Fruit fly (Drosophila melanogaster) whole organism, wandering third instar larva: Measurements from ENCODE around the gene Ugt307A1.
A peak's percentile ranks its signal among the peaks of the same experiment; 100 is the strongest.

Experiments used
- Abd-B ChIP-seq: fragments of >200 bp; optimal IDR thresholded peaks from 2 replicates; lab custom pipeline; 2017; ENCODE audit warnings: missing biosample characterization, missing genetic modification characterization
- CG32264 ChIP-seq: fragments of 200-800 bp; sonication (Bioruptor generic); optimal IDR thresholded peaks from 2 replicates; lab custom pipeline; 2016; ENCODE audit warnings: missing biosample characterization, missing genetic modification characterization
- CG9705 ChIP-seq: fragments of 200-800 bp; sonication (Bioruptor generic); optimal IDR thresholded peaks from 2 replicates; lab custom pipeline; 2018; ENCODE audit warnings: missing biosample characterization, mild to moderate bottlenecking, missing genetic modification characterization
- CrebA ChIP-seq: fragments of 200-800 bp; sonication (Bioruptor generic); optimal IDR thresholded peaks from 2 replicates; lab custom pipeline; 2016; ENCODE audit warnings: missing biosample characterization, mild to moderate bottlenecking, missing genetic modification characterization, borderline replicate concordance
- Dfd ChIP-seq: fragments of >200 bp; optimal IDR thresholded peaks from 2 replicates; lab custom pipeline; 2017; ENCODE audit warnings: missing biosample characterization, missing genetic modification characterization
- Dif ChIP-seq: fragments of 200-275, 200-300 bp; sonication (Bioruptor generic); optimal IDR thresholded peaks from 2 replicates; lab custom pipeline; 2018; ENCODE audit warnings: missing biosample characterization, missing genetic modification characterization; ENCODE audit not compliant: partially characterized antibody
- GATAd ChIP-seq: sonication (Bioruptor generic); optimal IDR thresholded peaks from 2 replicates; lab custom pipeline; 2016; ENCODE audit warnings: missing biosample characterization, missing genetic modification characterization
- HLH106 ChIP-seq: fragments of 200-800 bp; optimal IDR thresholded peaks from 3 replicates; lab custom pipeline; 2019; ENCODE audit warnings: missing biosample characterization, mild to moderate bottlenecking, missing genetic modification characterization, moderate library complexity
- Hnf4 ChIP-seq: fragments of 200-800 bp; sonication (Bioruptor generic); optimal IDR thresholded peaks from 2 replicates; lab custom pipeline; 2016; ENCODE audit warnings: missing biosample characterization, mild to moderate bottlenecking, missing genetic modification characterization
- Hr78 ChIP-seq: fragments of >200 bp; optimal IDR thresholded peaks from 2 replicates; lab custom pipeline; 2017; ENCODE audit warnings: missing biosample characterization, missing genetic modification characterization
- Hr83 ChIP-seq: fragments of 200-300 bp; sonication (Bioruptor generic); optimal IDR thresholded peaks from 2 replicates; lab custom pipeline; 2016; ENCODE audit warnings: missing biosample characterization, mild to moderate bottlenecking, missing genetic modification characterization, moderate library complexity; ENCODE audit not compliant: poor library complexity, severe bottlenecking
- Jra ChIP-seq: sonication (Bioruptor generic); optimal IDR thresholded peaks from 2 replicates; lab custom pipeline; 2016; ENCODE audit warnings: missing biosample characterization, missing genetic modification characterization
- Mio ChIP-seq: sonication (Bioruptor generic); optimal IDR thresholded peaks from 2 replicates; lab custom pipeline; 2016; ENCODE audit warnings: missing biosample characterization, missing genetic modification characterization
- Myc ChIP-seq: fragments of >200 bp; optimal IDR thresholded peaks from 2 replicates; lab custom pipeline; 2017
- N ChIP-seq: fragments of >200 bp; optimal IDR thresholded peaks from 2 replicates; lab custom pipeline; 2018; ENCODE audit warnings: missing biosample characterization, missing external identifiers, missing genetic modification characterization
- OdsH ChIP-seq: fragments of 200-800 bp; sonication (Bioruptor generic); optimal IDR thresholded peaks from 2 replicates; lab custom pipeline; 2016; ENCODE audit warnings: missing biosample characterization, mild to moderate bottlenecking, missing genetic modification characterization
- Rel ChIP-seq, 2 experiments: fragments of 200-800 bp; sonication (Bioruptor generic) in 1 of 2; optimal IDR thresholded peaks; 2 replicates in 1 of 2; 3 replicates in 1 of 2; lab custom pipeline; 2016 to 2019; ENCODE audit warnings: mild to moderate bottlenecking in 2 of 2, missing biosample characterization in 2 of 2, missing genetic modification characterization in 2 of 2, moderate library complexity in 1 of 2
- Sp1 ChIP-seq: fragments of 200-800 bp; sonication (Bioruptor generic); optimal IDR thresholded peaks from 3 replicates; lab custom pipeline; 2019; ENCODE audit warnings: missing biosample characterization, mild to moderate bottlenecking, missing genetic modification characterization, moderate library complexity
- Vsx2 ChIP-seq: fragments of 200-300, 225-300 bp; sonication (Bioruptor generic); optimal IDR thresholded peaks from 2 replicates; lab custom pipeline; 2018; ENCODE audit warnings: missing biosample characterization, missing genetic modification characterization; ENCODE audit not compliant: partially characterized antibody
- br ChIP-seq: fragments of 200-800 bp; sonication (Bioruptor generic); optimal IDR thresholded peaks from 2 replicates; lab custom pipeline; 2016; ENCODE audit warnings: missing biosample characterization, missing genetic modification characterization
- brk ChIP-seq: fragments of 200-800 bp; sonication (Bioruptor generic); optimal IDR thresholded peaks from 2 replicates; lab custom pipeline; 2016; ENCODE audit warnings: missing biosample characterization, mild to moderate bottlenecking, missing genetic modification characterization
- dl ChIP-seq, 2 experiments: fragments of 175-275, 200-275 bp in 1 of 2; fragments of 200-275 bp in 1 of 2; sonication (Bioruptor generic); optimal IDR thresholded peaks; lab custom pipeline; 2018; ENCODE audit warnings: mild to moderate bottlenecking in 2 of 2, missing biosample characterization in 2 of 2, missing genetic modification characterization in 2 of 2, moderate library complexity in 2 of 2; ENCODE audit not compliant: partially characterized antibody in 2 of 2, insufficient read depth in 1 of 2
- dmrt93B ChIP-seq: fragments of 200-800 bp; sonication (Bioruptor generic); optimal IDR thresholded peaks from 2 replicates; lab custom pipeline; 2018; ENCODE audit warnings: missing biosample characterization, mild to moderate bottlenecking, missing genetic modification characterization
- dsf ChIP-seq: sonication (Bioruptor generic); optimal IDR thresholded peaks from 2 replicates; lab custom pipeline; 2016; ENCODE audit warnings: missing biosample characterization, missing genetic modification characterization, borderline replicate concordance
- ey ChIP-seq: fragments of 200-800 bp; sonication (Bioruptor generic); optimal IDR thresholded peaks from 2 replicates; lab custom pipeline; 2016; ENCODE audit warnings: missing biosample characterization, missing genetic modification characterization
- foxo ChIP-seq, 2 experiments: fragments of 200-800 bp; sonication (Bioruptor generic); optimal IDR thresholded peaks; 2 replicates in 1 of 2; 3 replicates in 1 of 2; lab custom pipeline; 2016 to 2017; ENCODE audit warnings: missing biosample characterization in 2 of 2, missing genetic modification characterization in 2 of 2
- fru ChIP-seq: fragments of 200-800 bp; sonication (Bioruptor generic); optimal IDR thresholded peaks from 3 replicates; lab custom pipeline; 2016; ENCODE audit warnings: missing biosample characterization, mild to moderate bottlenecking, missing genetic modification characterization
- h ChIP-seq: fragments of 200-800 bp; sonication (Bioruptor generic); optimal IDR thresholded peaks from 3 replicates; lab custom pipeline; 2016; ENCODE audit warnings: missing biosample characterization, mild to moderate bottlenecking, missing genetic modification characterization
- jim ChIP-seq: fragments of 175-275, 200-325 bp; sonication (Bioruptor generic); optimal IDR thresholded peaks from 2 replicates; lab custom pipeline; 2016; ENCODE audit warnings: missing biosample characterization, mild to moderate bottlenecking, missing genetic modification characterization
- lola ChIP-seq: fragments of >200 bp; optimal IDR thresholded peaks from 2 replicates; lab custom pipeline; 2017; ENCODE audit warnings: missing biosample characterization, missing genetic modification characterization
- pan ChIP-seq: fragments of >200 bp; optimal IDR thresholded peaks from 2 replicates; lab custom pipeline; 2017
- psq ChIP-seq: fragments of 200-800 bp; sonication (Bioruptor generic); optimal IDR thresholded peaks from 3 replicates; lab custom pipeline; 2017; ENCODE audit warnings: missing biosample characterization, mild to moderate bottlenecking, missing genetic modification characterization, moderate library complexity
- rgr ChIP-seq: fragments of 200-800 bp; sonication (Bioruptor generic); optimal IDR thresholded peaks from 3 replicates; lab custom pipeline; 2016; ENCODE audit warnings: missing biosample characterization, mild to moderate bottlenecking, missing genetic modification characterization
- sage ChIP-seq: fragments of 200-800 bp; sonication (Bioruptor generic); optimal IDR thresholded peaks from 2 replicates; lab custom pipeline; 2016; ENCODE audit warnings: missing biosample characterization, mild to moderate bottlenecking, missing genetic modification characterization
- sv ChIP-seq: fragments of 200-800 bp; sonication (Bioruptor generic); optimal IDR thresholded peaks from 3 replicates; lab custom pipeline; 2016; ENCODE audit warnings: missing biosample characterization, missing genetic modification characterization
- tai ChIP-seq: sonication (Bioruptor generic); optimal IDR thresholded peaks from 2 replicates; lab custom pipeline; 2016; ENCODE audit warnings: missing biosample characterization, missing genetic modification characterization
- usp ChIP-seq: fragments of >200 bp; optimal IDR thresholded peaks from 2 replicates; lab custom pipeline; 2017; ENCODE audit warnings: missing biosample characterization, missing genetic modification characterization
- woc ChIP-seq: sonication (Bioruptor generic); optimal IDR thresholded peaks from 2 replicates; lab custom pipeline; 2016; ENCODE audit warnings: missing biosample characterization, mild to moderate bottlenecking, missing genetic modification characterization

Ugt307A1 gene

DNA sequence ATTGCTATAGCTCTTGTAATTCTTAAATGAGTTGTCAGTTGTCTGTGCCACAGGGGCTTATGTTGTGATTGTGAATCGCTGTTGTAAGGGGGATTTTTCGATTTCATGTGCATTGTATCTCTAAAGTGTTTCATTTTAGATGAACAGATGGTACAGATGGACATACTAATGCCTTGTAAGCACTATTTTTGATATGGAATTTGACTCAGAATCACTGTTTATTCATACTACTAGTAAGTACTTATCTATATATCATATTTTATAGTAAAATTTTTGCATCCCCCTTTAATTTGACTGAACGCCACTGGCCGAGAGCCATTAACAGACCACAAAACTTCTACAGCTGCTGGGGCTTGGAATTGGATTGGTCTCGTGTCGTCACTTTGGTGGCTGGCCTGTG, 33.0 kb downstream of the Ugt307A1 start:
- TF ChIP-seq Vsx2 (GFP tag; lab: Kevin White, UChicago) (no peak), Dif (GFP tag; lab: Kevin White, UChicago) (no peak), sage (no peak), Rel (GFP tag; optimal IDR thresholded peaks at IDR 0.05; lab: Kevin White, UChicago) (no peak), Rel (tag; optimal IDR thresholded peaks at IDR 0.05; lab: Kevin White, UChicago) (no peak), Hr83 (no peak), rgr (no peak), CG9705 (GFP tag; lab: Kevin White, UChicago) (no peak), h (GFP tag; lab: Kevin White, UChicago) (no peak), Abd-B (GFP tag; lab: Kevin White, UChicago) (no peak), sv (no peak)

DNA sequence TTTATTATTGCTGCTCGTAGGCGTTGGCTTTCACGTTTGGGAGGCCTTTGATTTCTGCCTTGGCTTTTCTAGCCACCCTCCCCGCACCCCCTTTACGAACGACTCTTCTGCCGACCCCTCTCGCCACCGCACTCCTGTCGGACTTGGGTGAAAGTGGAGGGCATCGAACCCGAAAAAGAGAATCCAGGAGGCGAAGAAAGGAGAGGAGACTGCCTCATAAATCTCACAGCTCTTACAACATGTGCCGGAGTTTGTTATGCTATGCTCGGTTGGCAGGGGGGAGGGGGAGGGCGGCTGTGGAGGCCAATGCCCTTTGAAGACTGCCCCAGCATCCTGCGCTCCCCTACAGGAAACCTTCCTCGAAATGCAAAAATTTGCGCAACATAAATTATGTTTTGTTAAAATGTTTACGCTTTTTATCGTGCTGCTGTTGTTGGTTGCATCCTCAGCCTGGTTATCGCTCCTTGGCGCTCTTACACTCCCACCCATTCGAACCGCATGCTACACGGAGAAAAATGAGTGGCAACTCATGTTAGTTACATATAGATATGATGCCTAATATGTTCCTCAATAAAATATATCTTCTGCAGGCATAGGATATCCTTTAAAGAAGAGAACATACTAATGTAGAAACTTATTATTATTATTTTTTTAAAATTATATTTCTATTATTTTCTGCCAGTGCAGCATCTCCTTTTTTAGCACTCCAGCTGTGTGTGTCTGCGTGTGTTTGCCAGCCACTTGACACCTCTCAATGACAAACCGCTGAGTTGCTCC, 36.6 kb downstream of the Ugt307A1 start:
- peak; percentile 46 for TF ChIP-seq fru
- TF ChIP-seq Rel (GFP tag; optimal IDR thresholded peaks at IDR 0.05; lab: Kevin White, UChicago): no peak
- peak; percentile 6 for TF ChIP-seq Rel (tag; optimal IDR thresholded peaks at IDR 0.05; lab: Kevin White, UChicago)
- no peak for TF ChIP-seq CG32264 (GFP tag; lab: Kevin White, UChicago)
- TF ChIP-seq ey (GFP tag; lab: Kevin White, UChicago): peak; percentile 20
- TF ChIP-seq HLH106 (tag; lab: Kevin White, UChicago): peak; percentile 82
- TF ChIP-seq brk: no peak
- TF ChIP-seq Hr83: no peak
- no peak for TF ChIP-seq N (GFP tag; lab: Kevin White, UChicago)
- no peak for TF ChIP-seq Abd-B (GFP tag; lab: Kevin White, UChicago)
- no peak for TF ChIP-seq tai (GFP tag; lab: Kevin White, UChicago)
- TF ChIP-seq GATAd (GFP tag; lab: Kevin White, UChicago): no peak
- TF ChIP-seq Hr78 (GFP tag; lab: Kevin White, UChicago): no peak
- TF ChIP-seq sv: no peak
- no peak for TF ChIP-seq Myc (lab: Kevin White, UChicago)
- TF ChIP-seq foxo (GFP tag; optimal IDR thresholded peaks at IDR 0.05; lab: Kevin White, UChicago): peak in 1 of 2 experiments; percentile 58
- peak; percentile 69 for TF ChIP-seq Sp1 (GFP tag; lab: Kevin White, UChicago)
- TF ChIP-seq Hnf4 (GFP tag; lab: Kevin White, UChicago): peak; percentile 5
- TF ChIP-seq CG9705 (GFP tag; lab: Kevin White, UChicago): peak; percentile 27
- TF ChIP-seq psq (GFP tag; lab: Kevin White, UChicago): peak; percentile 67
- TF ChIP-seq sage: no peak
- TF ChIP-seq dmrt93B (GFP tag; lab: Kevin White, UChicago): peak; percentile 39
- TF ChIP-seq h (GFP tag; lab: Kevin White, UChicago): peak; percentile 49
- TF ChIP-seq Dif (GFP tag; lab: Kevin White, UChicago): no peak
- no peak for TF ChIP-seq Mio (GFP tag; lab: Kevin White, UChicago)
- no peak for TF ChIP-seq pan (lab: Kevin White, UChicago)
- no peak for TF ChIP-seq Vsx2 (GFP tag; lab: Kevin White, UChicago)
- TF ChIP-seq dsf: no peak
- peak; percentile 22 for TF ChIP-seq br
- no peak for TF ChIP-seq jim (GFP tag; lab: Kevin White, UChicago)
- TF ChIP-seq CrebA (GFP tag; lab: Kevin White, UChicago): no peak
- peak; percentile 53 for TF ChIP-seq rgr
- no peak for TF ChIP-seq Dfd (GFP tag; lab: Kevin White, UChicago)
- TF ChIP-seq Jra: no peak
- TF ChIP-seq woc (GFP tag; lab: Kevin White, UChicago): no peak
- TF ChIP-seq lola (GFP tag; lab: Kevin White, UChicago): no peak
- peak; percentile 62 for TF ChIP-seq OdsH (GFP tag; lab: Kevin White, UChicago)
- no peak for TF ChIP-seq usp
- TF ChIP-seq dl (GFP tag; optimal IDR thresholded peaks at IDR 0.05; lab: Kevin White, UChicago; ENCODE audit: insufficient read depth in 1 of 2, partially characterized antibody in 2 of 2): no peak
